Fruit fly (Drosophila melanogaster): Measurements from ENCODE around the gene Abp1.

Abp1 gene

dm6 chr3L:13479609-13480240 is 6.4 kb downstream of the Abp1 start (continued):
- TF ChIP-seq exex (tag; optimal IDR thresholded peaks at IDR 0.05), result peak; percentile 43

DNA sequence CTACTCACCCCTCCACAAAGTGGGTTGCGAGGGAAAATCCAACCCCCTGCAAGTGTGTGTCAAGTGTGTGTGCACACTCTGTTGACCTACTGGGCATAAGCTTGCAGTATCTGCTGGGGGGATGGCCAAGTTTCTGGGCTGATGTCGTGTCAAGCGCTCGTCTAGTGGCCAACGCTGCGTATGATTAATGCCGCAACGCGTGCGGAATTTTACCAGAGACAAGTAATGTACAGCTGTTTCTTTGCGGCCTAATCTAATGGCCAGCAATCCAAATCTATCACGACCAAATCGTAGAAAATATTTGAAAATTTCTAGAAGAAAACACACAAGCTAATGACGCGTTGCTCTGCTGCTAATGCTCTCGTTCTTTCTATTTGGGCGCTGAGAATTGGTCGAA is 6.9 kb downstream of the Abp1 start:
- TF ChIP-seq bsh (GFP tag; optimal IDR thresholded peaks at IDR 0.05) (no peak), Dbx (GFP tag; IDR thresholded peaks at IDR 0.05) (no peak), grn (GFP tag; optimal IDR thresholded peaks at IDR 0.05) (no peak), CG4404 (GFP tag; IDR thresholded peaks at IDR 0.05) (no peak), Doc3 (GFP tag; IDR thresholded peaks at IDR 0.05; ENCODE audit: partially characterized antibody) (no peak), CG6689 (GFP tag; IDR thresholded peaks at IDR 0.05) (no peak), Hr78 (GFP tag; optimal IDR thresholded peaks at IDR 0.05) (no peak), Drgx (GFP tag; IDR thresholded peaks at IDR 0.05) (no peak), insv (GFP tag; optimal IDR thresholded peaks at IDR 0.05) (no peak), chinmo (GFP tag; IDR thresholded peaks at IDR 0.05; ENCODE audit: partially characterized antibody) (0 out of 4 replicates have a peak, but pooled peaks have one; percentile 57), CG15601 (tag; optimal IDR thresholded peaks at IDR 0.05) (no peak), CG1832 (GFP tag; optimal IDR thresholded peaks at IDR 0.05) (no peak), CG34224 (GFP tag; IDR thresholded peaks at IDR 0.05; ENCODE audit: partially characterized antibody) (peak; percentile 44; the same call in 1 of the 3 replicates), slbo (GFP tag; IDR thresholded peaks at IDR 0.05) (no peak), Bdp1 (GFP tag; optimal IDR thresholded peaks at IDR 0.05) (no peak), vfl (GFP tag; optimal IDR thresholded peaks at IDR 0.05) (no peak), CG12071 (GFP tag; optimal IDR thresholded peaks at IDR 0.05) (no peak), ttk (GFP tag; IDR thresholded peaks at IDR 0.05) (0 out of 2 replicates have a peak, but pooled peaks have one; percentile 10), Trl (optimal IDR thresholded peaks at IDR 0.05) (peak in 1 of 2 experiments; percentile 39), Trl (GFP tag; optimal IDR thresholded peaks at IDR 0.05) (no peak), CG7372 (GFP tag; IDR thresholded peaks at IDR 0.05) (0 out of 2 replicates have a peak, but pooled peaks have one; percentile 33), CG17328 (GFP tag; IDR thresholded peaks at IDR 0.05) (no peak), nau (GFP tag; optimal IDR thresholded peaks at IDR 0.05) (peak; percentile 61), sug (tag; optimal IDR thresholded peaks at IDR 0.05) (peak; percentile 47), CG13287 (GFP tag; IDR thresholded peaks at IDR 0.05; ENCODE audit: partially characterized antibody) (0 out of 2 replicates have a peak, but pooled peaks have one; percentile 7)

dm6 chr3L:13478339-13479203 is 7.5 kb downstream of the Abp1 start:
- TF ChIP-seq CG1024 (GFP tag; IDR thresholded peaks at IDR 0.05) (no peak), sob (GFP tag; IDR thresholded peaks at IDR 0.05) (no peak), Poxn (GFP tag; IDR thresholded peaks at IDR 0.05) (0 out of 2 replicates have a peak, but pooled peaks have one; percentile 3), sqz (GFP tag; optimal IDR thresholded peaks at IDR 0.05) (no peak), nmo (GFP tag; optimal IDR thresholded peaks at IDR 0.05) (peak; percentile 4), sug (tag; optimal IDR thresholded peaks at IDR 0.05) (no peak), mirr (GFP tag; optimal IDR thresholded peaks at IDR 0.05) (peak; percentile 11), CG5180 (GFP tag; optimal IDR thresholded peaks at IDR 0.05) (no peak), CG2678 (tag; optimal IDR thresholded peaks at IDR 0.05) (peak; percentile 49), fu2 (GFP tag; optimal IDR thresholded peaks at IDR 0.05) (peak; percentile 1), ind (GFP tag; optimal IDR thresholded peaks at IDR 0.05) (peak; percentile 34), CG14014 (GFP tag; IDR thresholded peaks at IDR 0.05) (0 out of 2 replicates have a peak, but pooled peaks have one; percentile 44), sens-2 (GFP tag; IDR thresholded peaks at IDR 0.05) (0 out of 2 replicates have a peak, but pooled peaks have one; percentile 6), Dip3 (GFP tag; optimal IDR thresholded peaks at IDR 0.05) (peak; percentile 29), caup (GFP tag; optimal IDR thresholded peaks at IDR 0.05; ENCODE audit: severe bottlenecking) (peak; percentile 20), slbo (GFP tag; IDR thresholded peaks at IDR 0.05) (peak; percentile 67), CG11504 (tag; optimal IDR thresholded peaks at IDR 0.05) (peak; percentile 43), CG13296 (GFP tag; optimal IDR thresholded peaks at IDR 0.05) (peak; percentile 8), Atf-2 (GFP tag; optimal IDR thresholded peaks at IDR 0.05) (no peak), CG9817 (tag; optimal IDR thresholded peaks at IDR 0.05) (peak; percentile 26), hkb (optimal IDR thresholded peaks at IDR 0.05) (no peak), hkb (GFP tag; IDR thresholded peaks at IDR 0.05) (no peak)

Data from whole organism, embryonic.